Worm (Caenorhabditis elegans) whole organism, L1 larva: ENCODE data around the gene msp-32.

Source experiments
- C16A3.4 ChIP-seq: fragments of 150-350 bp; optimal IDR thresholded peaks from 2 replicates; lab custom pipeline; 2014; ENCODE audit warnings: missing biosample characterization, missing genetic modification characterization
- C34B4.2 ChIP-seq: sonication (generic microtip); optimal IDR thresholded peaks from 2 replicates; lab custom pipeline; 2017; ENCODE audit warnings: mild to moderate bottlenecking, missing genetic modification characterization, missing compliant biosample characterization
- aha-1 ChIP-seq: fragments of 150-350 bp; optimal IDR thresholded peaks from 2 replicates; lab custom pipeline; 2014; ENCODE audit warnings: missing biosample characterization, missing genetic modification characterization
- alr-1 ChIP-seq: fragments of 200-800 bp; sonication (Bioruptor generic); optimal IDR thresholded peaks from 2 replicates; lab custom pipeline; 2018; ENCODE audit warnings: borderline replicate concordance, mild to moderate bottlenecking, missing genetic modification characterization, missing compliant biosample characterization
- aly-2 ChIP-seq: fragments of 150-350 bp; optimal IDR thresholded peaks from 2 replicates; lab custom pipeline; 2014; ENCODE audit warnings: missing biosample characterization, missing genetic modification characterization
- ama-1 ChIP-seq: fragments of 150-350 bp; optimal IDR thresholded peaks from 2 replicates; lab custom pipeline; 2014
- blmp-1 ChIP-seq: fragments of 150-350 bp; optimal IDR thresholded peaks from 2 replicates; lab custom pipeline; 2014; ENCODE audit warnings: missing biosample characterization, missing genetic modification characterization
- ceh-8 ChIP-seq: fragments of 200-800 bp; sonication (Bioruptor generic); optimal IDR thresholded peaks from 2 replicates; lab custom pipeline; 2018; ENCODE audit warnings: mild to moderate bottlenecking, missing genetic modification characterization, moderate library complexity, missing compliant biosample characterization
- ceh-82 ChIP-seq, 3 experiments: fragments of 150-350 bp in 1 of 3; sonication (generic microtip) in 2 of 3; optimal IDR thresholded peaks; 2 replicates each; lab custom pipeline; 2014 to 2017; ENCODE audit warnings: missing biosample characterization in 3 of 3, missing genetic modification characterization in 3 of 3
- ceh-88 ChIP-seq: fragments of 200-800 bp; sonication (Bioruptor generic); IDR thresholded peaks from 2 replicates; pipeline ENCODE4 v1.3.6; 2022; ENCODE audit warnings: missing genetic modification characterization, missing compliant biosample characterization
- ceh-90 ChIP-seq: sonication (generic microtip); optimal IDR thresholded peaks from 2 replicates; lab custom pipeline; 2016; ENCODE audit warnings: missing genetic modification characterization, missing compliant biosample characterization
- dpl-1 ChIP-seq, 3 experiments: fragments of 150-350 bp in 2 of 3; sonication (generic microtip) in 1 of 3; optimal IDR thresholded peaks; 2 replicates each; lab custom pipeline; 2014 to 2017; ENCODE audit warnings: missing biosample characterization in 3 of 3, missing genetic modification characterization in 3 of 3, missing genetic modification reagents in 3 of 3
- dsc-1 ChIP-seq: sonication (generic microtip); optimal IDR thresholded peaks from 2 replicates; lab custom pipeline; 2016; ENCODE audit warnings: mild to moderate bottlenecking, missing genetic modification characterization, missing compliant biosample characterization
- efl-1 ChIP-seq, 4 experiments: fragments of 150-350 bp; optimal IDR thresholded peaks in 3 of 4; peaks in 1 of 4; 1 replicate in 1 of 4; 2 replicates in 3 of 4; lab custom pipeline; 2014; ENCODE audit warnings: missing biosample characterization in 2 of 4, missing genetic modification characterization in 2 of 4, missing genetic modification reagents in 2 of 4
- efl-3 ChIP-seq: fragments of 200-800 bp; sonication (Bioruptor generic); optimal IDR thresholded peaks from 2 replicates; lab custom pipeline; 2018; ENCODE audit warnings: mild to moderate bottlenecking, missing genetic modification characterization, missing compliant biosample characterization
- elt-2 ChIP-seq: sonication (generic microtip); optimal IDR thresholded peaks from 2 replicates; lab custom pipeline; 2016; ENCODE audit warnings: missing genetic modification characterization, mild to moderate bottlenecking, inconsistent platforms, missing compliant biosample characterization, missing genetic modification reagents
- elt-3 ChIP-seq, 6 experiments: fragments of 150-350 bp in 1 of 6; sonication (generic microtip); optimal IDR thresholded peaks; 2 replicates each; lab custom pipeline; 2017 to 2018; ENCODE audit warnings: missing biosample characterization in 6 of 6, missing genetic modification characterization in 6 of 6, inconsistent platforms in 1 of 6
- ets-5 ChIP-seq: fragments of 200-800 bp; sonication (Bioruptor generic); IDR thresholded peaks from 2 replicates; pipeline ENCODE4 v1.3.6; 2022; ENCODE audit warnings: missing genetic modification characterization, missing compliant biosample characterization
- fkh-4 ChIP-seq: sonication (generic microtip); optimal IDR thresholded peaks from 2 replicates; lab custom pipeline; 2016; ENCODE audit warnings: missing compliant biosample characterization, missing genetic modification characterization, borderline replicate concordance
- hlh-17 ChIP-seq: fragments of 200-800 bp; sonication (Bioruptor generic); optimal IDR thresholded peaks from 2 replicates; lab custom pipeline; 2018; ENCODE audit warnings: missing genetic modification characterization, mild to moderate bottlenecking, missing compliant biosample characterization, moderate library complexity, borderline replicate concordance
- hpl-2 ChIP-seq: fragments of 150-350 bp; optimal IDR thresholded peaks from 2 replicates; lab custom pipeline; 2014; ENCODE audit warnings: missing biosample characterization, missing genetic modification reagents, missing genetic modification characterization
- irx-1 ChIP-seq: sonication (generic microtip); optimal IDR thresholded peaks from 2 replicates; lab custom pipeline; 2016; ENCODE audit warnings: missing genetic modification characterization, missing compliant biosample characterization
- lin-13 ChIP-seq: fragments of 150-350 bp; optimal IDR thresholded peaks from 2 replicates; lab custom pipeline; 2014; ENCODE audit warnings: missing biosample characterization, missing genetic modification reagents, missing genetic modification characterization
- lin-14 ChIP-seq: fragments of 200-800 bp; sonication (Bioruptor generic); optimal IDR thresholded peaks from 2 replicates; lab custom pipeline; 2018; ENCODE audit warnings: mild to moderate bottlenecking, missing genetic modification characterization, moderate library complexity, missing compliant biosample characterization
- lin-35 ChIP-seq, 2 experiments: fragments of 150-350 bp; optimal IDR thresholded peaks; 2 replicates each; lab custom pipeline; 2014; ENCODE audit warnings: missing biosample characterization in 2 of 2, missing genetic modification characterization in 2 of 2, missing genetic modification reagents in 2 of 2
- lir-3 ChIP-seq: sonication (generic microtip); optimal IDR thresholded peaks from 2 replicates; lab custom pipeline; 2016; ENCODE audit warnings: mild to moderate bottlenecking, missing genetic modification characterization, moderate library complexity, missing compliant biosample characterization; ENCODE audit not compliant: poor library complexity
- lsy-2 ChIP-seq, 2 experiments: fragments of 150-350 bp; optimal IDR thresholded peaks; 2 replicates each; lab custom pipeline; 2014; ENCODE audit warnings: missing biosample characterization in 2 of 2, missing genetic modification characterization in 2 of 2
- mdl-1 ChIP-seq, 2 experiments: fragments of 150-350 bp; optimal IDR thresholded peaks; 2 replicates each; lab custom pipeline; 2014 to 2017; ENCODE audit warnings: missing biosample characterization in 2 of 2, missing genetic modification characterization in 2 of 2, inconsistent platforms in 1 of 2
- mep-1 ChIP-seq: fragments of 150-350 bp; optimal IDR thresholded peaks from 2 replicates; lab custom pipeline; 2014; ENCODE audit warnings: missing biosample characterization, missing genetic modification characterization
- nhr-19 ChIP-seq: fragments of 200-800 bp; sonication (Bioruptor generic); conservative IDR thresholded peaks from 2 replicates; pipeline ENCODE4 v1.3.6; 2022; ENCODE audit warnings: missing genetic modification characterization, missing compliant biosample characterization
- nhr-20 ChIP-seq: sonication (generic microtip); optimal IDR thresholded peaks from 2 replicates; lab custom pipeline; 2016; ENCODE audit warnings: mild to moderate bottlenecking, missing genetic modification characterization, missing compliant biosample characterization
- nhr-47 ChIP-seq: sonication (generic microtip); optimal IDR thresholded peaks from 2 replicates; lab custom pipeline; 2016; ENCODE audit warnings: mild to moderate bottlenecking, missing genetic modification characterization, moderate library complexity, missing compliant biosample characterization
- nhr-71 ChIP-seq: sonication (generic microtip); optimal IDR thresholded peaks from 2 replicates; lab custom pipeline; 2016; ENCODE audit warnings: mild to moderate bottlenecking, missing genetic modification characterization, moderate library complexity, missing compliant biosample characterization
- nhr-77 ChIP-seq: fragments of 150-350 bp; optimal IDR thresholded peaks from 2 replicates; lab custom pipeline; 2014; ENCODE audit warnings: missing biosample characterization, missing genetic modification characterization
- nhr-85 ChIP-seq: sonication (generic microtip); peaks from one replicate; lab custom pipeline; 2016; ENCODE audit warnings: missing genetic modification characterization, inconsistent platforms, missing compliant biosample characterization
- nhr-90 ChIP-seq: sonication (generic microtip); optimal IDR thresholded peaks from 2 replicates; lab custom pipeline; 2016; ENCODE audit warnings: mild to moderate bottlenecking, missing genetic modification characterization, missing compliant biosample characterization; ENCODE audit not compliant: poor library complexity
- rnt-1 ChIP-seq: sonication (generic microtip); optimal IDR thresholded peaks from 2 replicates; lab custom pipeline; 2016; ENCODE audit warnings: mild to moderate bottlenecking, missing genetic modification characterization, moderate library complexity, missing compliant biosample characterization
- skn-1 ChIP-seq: fragments of 150-350 bp; optimal IDR thresholded peaks from 2 replicates; lab custom pipeline; 2014; ENCODE audit warnings: missing biosample characterization, missing genetic modification characterization
- snpc-4 ChIP-seq: fragments of 150-350 bp; optimal IDR thresholded peaks from 2 replicates; lab custom pipeline; 2014; ENCODE audit warnings: missing biosample characterization, missing genetic modification characterization
- snu-23 ChIP-seq: sonication (generic microtip); optimal IDR thresholded peaks from 2 replicates; lab custom pipeline; 2016; ENCODE audit warnings: missing genetic modification characterization, missing compliant biosample characterization
- sup-37 ChIP-seq: fragments of 200-800 bp; sonication (Bioruptor generic); optimal IDR thresholded peaks from 2 replicates; lab custom pipeline; 2018; ENCODE audit warnings: mild to moderate bottlenecking, missing genetic modification characterization, missing compliant biosample characterization
- swsn-7 ChIP-seq: sonication (generic microtip); optimal IDR thresholded peaks from 2 replicates; lab custom pipeline; 2016; ENCODE audit warnings: missing genetic modification characterization, missing compliant biosample characterization
- tbx-2 ChIP-seq: sonication (generic microtip); optimal IDR thresholded peaks from 2 replicates; lab custom pipeline; 2016; ENCODE audit warnings: missing genetic modification characterization, missing compliant biosample characterization
- tlp-1 ChIP-seq: fragments of 150-350 bp; optimal IDR thresholded peaks from 2 replicates; lab custom pipeline; 2014; ENCODE audit warnings: missing biosample characterization, missing genetic modification characterization
- unc-62 ChIP-seq: fragments of 150-350 bp; optimal IDR thresholded peaks from 2 replicates; lab custom pipeline; 2014; ENCODE audit warnings: missing biosample characterization, missing genetic modification reagents, missing genetic modification characterization
- xbp-1 ChIP-seq: sonication (generic microtip); optimal IDR thresholded peaks from 2 replicates; lab custom pipeline; 2016; ENCODE audit warnings: missing genetic modification characterization, missing compliant biosample characterization
- zip-4 ChIP-seq: fragments of 200-800 bp; sonication (Bioruptor generic); optimal IDR thresholded peaks from 2 replicates; lab custom pipeline; 2018; ENCODE audit warnings: mild to moderate bottlenecking, missing genetic modification characterization, moderate library complexity, missing compliant biosample characterization
- ztf-4 ChIP-seq: fragments of 150-350 bp; optimal IDR thresholded peaks from 2 replicates; lab custom pipeline; 2014; ENCODE audit warnings: missing biosample characterization, missing genetic modification characterization

msp-32 gene

DNA sequence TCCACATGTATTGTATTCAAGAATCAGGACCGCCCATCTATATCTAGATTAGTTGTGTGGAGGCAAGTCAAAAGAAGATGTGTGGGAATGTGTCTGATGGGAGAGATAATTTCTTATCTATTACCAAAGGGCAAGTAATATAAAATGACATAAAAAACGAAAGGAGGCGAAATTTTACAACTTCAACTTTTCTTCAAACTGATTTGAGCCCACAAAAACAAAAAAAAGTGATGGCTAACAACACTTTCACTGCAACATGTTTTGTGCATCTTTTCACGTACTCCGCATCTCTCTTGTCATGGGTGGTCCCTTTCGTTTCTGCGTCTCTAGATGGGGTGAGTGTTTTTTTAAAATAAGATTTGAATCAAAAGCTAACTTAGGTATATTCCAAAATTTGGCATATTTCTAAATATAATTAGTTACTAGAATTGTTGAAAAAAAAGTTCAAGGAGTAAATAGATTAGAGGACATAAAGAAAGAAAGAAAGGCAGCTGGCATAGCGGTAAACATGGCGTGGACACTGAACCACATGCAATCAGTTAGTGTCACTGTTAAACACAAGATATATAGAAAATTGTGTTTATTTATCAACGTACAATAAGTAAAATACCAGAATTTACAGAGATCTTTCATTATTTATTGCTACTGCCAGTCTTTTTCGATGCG is 43.0 kb downstream of the msp-32 start, which contains the start of gene ZK546.19:
ZK546.19 (plus strand) TSS at position 186 of the 666 bp plus-strand sequence.
- TF ChIP-seq tbx-2 (tag; lab: Kevin White, UChicago): no peak
- TF ChIP-seq lsy-2 (tag; optimal IDR thresholded peaks at IDR 0.05; lab: Kevin White, UChicago): peak in 1 of 2 experiments; percentile 15
- peak; percentile 60 for TF ChIP-seq nhr-85 (tag; lab: Kevin White, UChicago)
- peak; percentile 31 for TF ChIP-seq C16A3.4 (tag; lab: Kevin White, UChicago)
- TF ChIP-seq aly-2: no peak
- TF ChIP-seq lin-14 (GFP tag; lab: Kevin White, UChicago): peak; percentile 69
- peak; percentile 49 for TF ChIP-seq blmp-1 (tag; lab: Kevin White, UChicago)
- peak; percentile 39 for TF ChIP-seq elt-2 (tag; lab: Kevin White, UChicago)
- TF ChIP-seq nhr-71: peak; percentile 39

DNA sequence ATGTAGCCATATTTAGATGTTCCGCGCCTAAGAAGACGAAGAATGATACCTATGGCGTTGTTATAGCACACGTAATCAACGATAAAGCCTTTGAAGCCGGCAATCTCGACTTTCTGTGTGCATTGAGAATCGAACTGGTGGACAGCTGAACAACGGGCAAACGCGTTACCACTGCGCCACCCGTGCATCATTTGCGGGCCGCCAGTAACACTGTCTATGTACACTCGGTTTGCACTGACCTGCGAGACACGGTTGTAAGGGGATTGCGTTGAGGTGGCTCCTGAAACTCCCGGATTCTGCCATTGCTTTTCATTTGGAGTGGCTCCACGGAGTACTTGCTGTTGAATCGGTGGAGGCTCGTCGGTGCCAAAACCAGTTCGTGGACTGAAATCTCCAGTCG is 43.8 kb downstream of the msp-32 start:
- no peak for TF ChIP-seq fkh-4
- TF ChIP-seq snu-23 (GFP tag; lab: Kevin White, UChicago): peak; percentile 66
- TF ChIP-seq ceh-90 (tag; lab: Kevin White, UChicago): no peak
- peak in 2 of 3 experiments; percentile 6 to 36 for TF ChIP-seq dpl-1 (GFP tag; optimal IDR thresholded peaks at IDR 0.05; lab: Kevin White, UChicago)
- TF ChIP-seq ztf-4 (tag; lab: Kevin White, UChicago): no peak
- TF ChIP-seq irx-1 (tag; lab: Kevin White, UChicago): no peak
- peak in 2 of 3 experiments; percentile 16 to 23 for TF ChIP-seq ceh-82 (tag; optimal IDR thresholded peaks at IDR 0.05; lab: Kevin White, UChicago)
- TF ChIP-seq swsn-7 (tag; lab: Kevin White, UChicago): peak; percentile 39
- TF ChIP-seq xbp-1 (tag; lab: Kevin White, UChicago): peak; percentile 44
- TF ChIP-seq nhr-20 (tag; lab: Kevin White, UChicago): peak; percentile 40
- no peak for TF ChIP-seq hlh-17 (GFP tag; lab: Kevin White, UChicago)
- TF ChIP-seq tlp-1: no peak
- TF ChIP-seq mep-1: peak; percentile 43
- no peak for TF ChIP-seq sup-37 (GFP tag; lab: Kevin White, UChicago)
- TF ChIP-seq nhr-85 (tag; lab: Kevin White, UChicago): peak; percentile 63
- peak; percentile 31 for TF ChIP-seq dsc-1
- no peak for TF ChIP-seq alr-1 (tag; lab: Kevin White, UChicago)
- peak in 1 of 2 experiments; percentile 64 for TF ChIP-seq mdl-1 (tag; optimal IDR thresholded peaks at IDR 0.05; lab: Kevin White, UChicago)
- TF ChIP-seq efl-3 (GFP tag; lab: Kevin White, UChicago): peak; percentile 31
- TF ChIP-seq lin-13: no peak
- no peak for TF ChIP-seq ets-5
- peak; percentile 45 to 52 for TF ChIP-seq efl-1 (optimal IDR thresholded peaks at IDR 0.05; lab: Kevin White, UChicago)
- peak; percentile 23 to 96 for TF ChIP-seq efl-1 (GFP tag; optimal IDR thresholded peaks at IDR 0.05 in 1 of 2; lab: Kevin White, UChicago)
- peak; percentile 8 for TF ChIP-seq skn-1 (tag; lab: Kevin White, UChicago)
- TF ChIP-seq elt-3 (tag; optimal IDR thresholded peaks at IDR 0.05; lab: Kevin White, UChicago): peak in 2 of 6 experiments; percentile 12 to 50
- TF ChIP-seq tbx-2 (tag; lab: Kevin White, UChicago): peak; percentile 45
- no peak for TF ChIP-seq ceh-8 (GFP tag; lab: Kevin White, UChicago)
- peak; percentile 14 to 62 for TF ChIP-seq lin-35 (GFP tag; optimal IDR thresholded peaks at IDR 0.05; lab: Kevin White, UChicago)
- TF ChIP-seq ceh-88 (GFP tag; lab: Robert Waterston, UW): no peak
- no peak for TF ChIP-seq unc-62 (GFP tag; lab: Kevin White, UChicago)
- TF ChIP-seq lir-3 (tag; lab: Kevin White, UChicago): peak; percentile 36
- TF ChIP-seq snpc-4 (tag; lab: Kevin White, UChicago): no peak
- peak; percentile 23 for TF ChIP-seq zip-4 (GFP tag; lab: Kevin White, UChicago)
- peak; percentile 25 for TF ChIP-seq lin-14 (GFP tag; lab: Kevin White, UChicago)
- TF ChIP-seq hpl-2 (GFP tag; lab: Kevin White, UChicago): no peak
- TF ChIP-seq elt-2 (tag; lab: Kevin White, UChicago): no peak
- peak; percentile 55 for TF ChIP-seq nhr-90 (tag; lab: Kevin White, UChicago)
- TF ChIP-seq nhr-77 (tag; lab: Kevin White, UChicago): peak; percentile 54
- TF ChIP-seq ama-1: peak; percentile 62
- TF ChIP-seq rnt-1 (tag; lab: Kevin White, UChicago): peak; percentile 74
- TF ChIP-seq C34B4.2 (tag; lab: Kevin White, UChicago): no peak
- no peak for TF ChIP-seq aha-1
- TF ChIP-seq nhr-19 (GFP tag; lab: Robert Waterston, UW): peak; percentile 57
- TF ChIP-seq nhr-47: peak; percentile 61
